Worm (Caenorhabditis elegans) whole organism, late embryonic: ENCODE results near the gene glrx-22.

ENCODE experiments used
- F13H6.1 ChIP-seq: sonication (generic microtip); optimal IDR thresholded peaks from 2 replicates; lab custom pipeline; 2016; ENCODE audit warnings: missing genetic modification characterization, missing compliant biosample characterization
- T23F11.4 ChIP-seq: fragments of 200-800 bp; sonication (Bioruptor generic); optimal IDR thresholded peaks from 2 replicates; lab custom pipeline; 2018; ENCODE audit warnings: mild to moderate bottlenecking, missing genetic modification characterization, missing compliant biosample characterization
- ahr-1 ChIP-seq: sonication (generic microtip); optimal IDR thresholded peaks from 2 replicates; lab custom pipeline; 2016; ENCODE audit warnings: missing genetic modification characterization, missing compliant biosample characterization
- ama-1 ChIP-seq: fragments of 150-350 bp; optimal IDR thresholded peaks from 2 replicates; lab custom pipeline; 2014
- ceh-9 ChIP-seq: sonication (generic microtip); optimal IDR thresholded peaks from 2 replicates; lab custom pipeline; 2016; ENCODE audit warnings: mild to moderate bottlenecking, missing genetic modification characterization, inconsistent platforms, missing compliant biosample characterization
- dmd-4 ChIP-seq: sonication (generic microtip); optimal IDR thresholded peaks from 2 replicates; lab custom pipeline; 2016; ENCODE audit warnings: borderline replicate concordance, missing genetic modification characterization, missing compliant biosample characterization
- hlh-8 ChIP-seq: sonication (generic microtip); optimal IDR thresholded peaks from 2 replicates; lab custom pipeline; 2016; ENCODE audit warnings: missing genotype, missing genetic modification characterization, missing compliant biosample characterization
- lim-6 ChIP-seq: sonication (generic microtip); optimal IDR thresholded peaks from 2 replicates; lab custom pipeline; 2016; ENCODE audit warnings: missing genetic modification characterization, missing compliant biosample characterization
- nfya-1 ChIP-seq: sonication (generic microtip); optimal IDR thresholded peaks from 2 replicates; lab custom pipeline; 2017; ENCODE audit warnings: missing genetic modification characterization, mild to moderate bottlenecking, missing compliant biosample characterization, antibody characterized with exemption, moderate library complexity
- pag-3 ChIP-seq: sonication (generic microtip); optimal IDR thresholded peaks from 2 replicates; lab custom pipeline; 2016; ENCODE audit warnings: missing compliant biosample characterization, missing genetic modification characterization, borderline replicate concordance
- pha-4 ChIP-seq: fragments of 150-350 bp; optimal IDR thresholded peaks from 2 replicates; lab custom pipeline; 2018; ENCODE audit warnings: missing biosample characterization, missing genetic modification reagents, missing genetic modification characterization
- rnt-1 ChIP-seq: sonication (generic microtip); optimal IDR thresholded peaks from 2 replicates; lab custom pipeline; 2016; ENCODE audit warnings: missing genetic modification characterization, missing compliant biosample characterization
- tbx-2 ChIP-seq: sonication (generic microtip); optimal IDR thresholded peaks from 2 replicates; lab custom pipeline; 2016; ENCODE audit warnings: missing genetic modification characterization, missing compliant biosample characterization

- TF ChIP-seq pha-4 (tag; lab: Kevin White, UChicago) (no peak), ceh-9 (tag; lab: Kevin White, UChicago) (no peak), rnt-1 (tag; lab: Kevin White, UChicago) (no peak), F13H6.1 (tag; lab: Kevin White, UChicago) (no peak), ama-1 (lab: Kevin White, UChicago) (no peak), T23F11.4 (GFP tag; lab: Kevin White, UChicago) (no peak), lim-6 (no peak), ahr-1 (tag; lab: Kevin White, UChicago) (no peak), hlh-8 (tag; lab: Kevin White, UChicago) (no peak), nfya-1 (tag; lab: Kevin White, UChicago) (no peak), dmd-4 (tag; lab: Kevin White, UChicago) (no peak), pag-3 (tag; lab: Kevin White, UChicago) (no peak), tbx-2 (tag; lab: Kevin White, UChicago) (no peak)
Observed at ce11 chrIV:8206314-8206713, 5.3 kb upstream of the glrx-22 start, which contains the start of gene svh-1.
